Fruit fly (Drosophila melanogaster) whole organism, embryonic: Measurements from ENCODE around the gene Uck.

ENCODE experiments used
- Aef1 ChIP-seq: fragments of 200-800 bp; sonication (Bioruptor generic); IDR thresholded peaks from 3 replicates; pipeline ENCODE4 v1.3.6; 2022; ENCODE audit warnings: missing biosample characterization, missing genetic modification characterization
- Atf-2 ChIP-seq: fragments of 200-800 bp; sonication (Bioruptor generic); optimal IDR thresholded peaks from 2 replicates; lab custom pipeline; 2016; ENCODE audit warnings: missing biosample characterization, missing genetic modification characterization
- Bdp1 ChIP-seq: fragments of 200-800 bp; sonication (Bioruptor generic); optimal IDR thresholded peaks from 3 replicates; lab custom pipeline; 2016; ENCODE audit warnings: missing biosample characterization, missing genetic modification characterization
- CG10462 ChIP-seq: fragments of 200-800 bp; sonication (Bioruptor generic); optimal IDR thresholded peaks from 2 replicates; lab custom pipeline; 2016; ENCODE audit warnings: missing biosample characterization, missing genetic modification characterization
- CG11695 ChIP-seq: fragments of 200-800 bp; sonication (Bioruptor generic); IDR thresholded peaks from 3 replicates; pipeline ENCODE4 v1.3.6; 2022; ENCODE audit warnings: missing biosample characterization, missing genetic modification characterization
- CG12071 ChIP-seq: fragments of 200-800 bp; sonication (Bioruptor generic); optimal IDR thresholded peaks from 3 replicates; lab custom pipeline; 2018; ENCODE audit warnings: missing biosample characterization, mild to moderate bottlenecking, missing genetic modification characterization
- CG14050 ChIP-seq: fragments of 200-800 bp; sonication (Bioruptor generic); IDR thresholded peaks from 3 replicates; pipeline ENCODE4 v1.3.6; 2022; ENCODE audit warnings: missing biosample characterization, missing genetic modification characterization
- CG15269 ChIP-seq: fragments of 200-800 bp; sonication (Bioruptor generic); optimal IDR thresholded peaks from 2 replicates; lab custom pipeline; 2018; ENCODE audit warnings: missing biosample characterization, mild to moderate bottlenecking, missing genetic modification characterization, moderate library complexity
- CG1529 ChIP-seq: fragments of 200-800 bp; sonication (Bioruptor generic); optimal IDR thresholded peaks from 3 replicates; lab custom pipeline; 2018; ENCODE audit warnings: missing biosample characterization, missing genetic modification characterization
- CG15696 ChIP-seq: fragments of 200-800 bp; sonication (Bioruptor generic); optimal IDR thresholded peaks from 2 replicates; lab custom pipeline; 2019; ENCODE audit warnings: missing biosample characterization, mild to moderate bottlenecking, missing genetic modification characterization, moderate library complexity
- CG1792 ChIP-seq: fragments of 200-800 bp; sonication (Bioruptor generic); optimal IDR thresholded peaks from 2 replicates; lab custom pipeline; 2016; ENCODE audit warnings: missing biosample characterization, missing genetic modification characterization
- CG2712 ChIP-seq: fragments of 200-800 bp; optimal IDR thresholded peaks from 3 replicates; lab custom pipeline; 2019; ENCODE audit warnings: missing biosample characterization, mild to moderate bottlenecking, missing genetic modification characterization, moderate library complexity
- CG32772 ChIP-seq: fragments of 200-800 bp; sonication (Bioruptor generic); IDR thresholded peaks from 2 replicates; pipeline ENCODE4 v1.3.6; 2022; ENCODE audit warnings: missing biosample characterization, missing genetic modification characterization
- CG3407 ChIP-seq: fragments of 200-800 bp; sonication (Bioruptor generic); optimal IDR thresholded peaks from 2 replicates; lab custom pipeline; 2018; ENCODE audit warnings: missing biosample characterization, mild to moderate bottlenecking, missing genetic modification characterization
- CG5245 ChIP-seq: fragments of 200-800 bp; sonication (Bioruptor generic); optimal IDR thresholded peaks from 3 replicates; lab custom pipeline; 2016; ENCODE audit warnings: missing biosample characterization, missing genetic modification characterization
- Chrac-16 ChIP-seq: fragments of 200-800 bp; sonication (Bioruptor generic); optimal IDR thresholded peaks from 3 replicates; lab custom pipeline; 2016; ENCODE audit warnings: missing biosample characterization, missing genetic modification characterization
- Dek ChIP-seq: fragments of 200-800 bp; sonication (Bioruptor generic); optimal IDR thresholded peaks from 3 replicates; lab custom pipeline; 2019; ENCODE audit warnings: missing biosample characterization, mild to moderate bottlenecking, missing genetic modification characterization, moderate library complexity
- Eip74EF ChIP-seq, 2 experiments: fragments of 200-800 bp in 1 of 2; fragments of >200 bp in 1 of 2; sonication (Bioruptor generic) in 1 of 2; optimal IDR thresholded peaks; 2 replicates each; lab custom pipeline; 2017 to 2019; ENCODE audit warnings: missing biosample characterization in 2 of 2, missing genetic modification characterization in 2 of 2, mild to moderate bottlenecking in 1 of 2, moderate library complexity in 1 of 2
- Lim3 ChIP-seq: fragments of 200-800 bp; sonication (Bioruptor generic); IDR thresholded peaks from 2 replicates; pipeline ENCODE4 v1.3.6; 2022; ENCODE audit warnings: missing biosample characterization, missing genetic modification characterization
- Max ChIP-seq: fragments of 200-800 bp; sonication (Bioruptor generic); optimal IDR thresholded peaks from 2 replicates; lab custom pipeline; 2016; ENCODE audit warnings: missing biosample characterization, mild to moderate bottlenecking, missing genetic modification characterization
- Med ChIP-seq: fragments of 200-800 bp; sonication (Bioruptor generic); peaks from one replicate; lab custom pipeline; 2016; ENCODE audit warnings: missing biosample characterization, missing genetic modification characterization, mild to moderate bottlenecking, inconsistent platforms, moderate library complexity
- Nf-YA ChIP-seq: fragments of 200-800 bp; sonication (Bioruptor generic); IDR thresholded peaks from 2 replicates; pipeline ENCODE4 v1.3.6; 2022; ENCODE audit warnings: missing biosample characterization, missing genetic modification characterization
- Six4 ChIP-seq: fragments of 200-800 bp; sonication (Bioruptor generic); optimal IDR thresholded peaks from 2 replicates; lab custom pipeline; 2016; ENCODE audit warnings: missing biosample characterization, missing genetic modification characterization
- Tbp ChIP-seq: fragments of >200 bp; optimal IDR thresholded peaks from 2 replicates; lab custom pipeline; 2018; ENCODE audit warnings: missing biosample characterization, missing genetic modification characterization
- Xrp1 ChIP-seq: fragments of 200-800 bp; sonication (Bioruptor generic); IDR thresholded peaks from 2 replicates; pipeline ENCODE4 v1.3.6; 2022; ENCODE audit warnings: missing biosample characterization, missing genetic modification characterization
- YL-1 ChIP-seq: fragments of 200-800 bp; sonication (Bioruptor generic); optimal IDR thresholded peaks from 3 replicates; lab custom pipeline; 2017; ENCODE audit warnings: missing biosample characterization, mild to moderate bottlenecking, missing genetic modification characterization
- aop ChIP-seq: fragments of 200-800 bp; sonication (Bioruptor generic); IDR thresholded peaks from 2 replicates; pipeline ENCODE4 v1.3.6; 2022; ENCODE audit warnings: missing biosample characterization, missing genetic modification characterization
- ap ChIP-seq: fragments of 200-800 bp; sonication (Bioruptor generic); IDR thresholded peaks from 2 replicates; pipeline ENCODE4 v1.3.6; 2022; ENCODE audit warnings: missing biosample characterization, missing genetic modification characterization
- ara ChIP-seq: fragments of 200-800 bp; sonication (Bioruptor generic); IDR thresholded peaks from 2 replicates; pipeline ENCODE4 v1.3.6; 2022; ENCODE audit warnings: missing biosample characterization, missing genetic modification characterization
- br ChIP-seq: fragments of >200 bp; optimal IDR thresholded peaks from 2 replicates; lab custom pipeline; 2017
- ci ChIP-seq: fragments of 200-800 bp; sonication (Bioruptor generic); IDR thresholded peaks from 3 replicates; pipeline ENCODE4 v1.3.6; 2022; ENCODE audit warnings: missing biosample characterization, missing genetic modification characterization
- ewg ChIP-seq: fragments of 200-800 bp; sonication (Bioruptor generic); optimal IDR thresholded peaks from 3 replicates; lab custom pipeline; 2017; ENCODE audit warnings: mild to moderate bottlenecking, missing biosample characterization, missing genetic modification reagents, missing genetic modification characterization
- fd3F ChIP-seq: fragments of 200-800 bp; sonication (Bioruptor generic); optimal IDR thresholded peaks from 2 replicates; lab custom pipeline; 2018; ENCODE audit warnings: missing biosample characterization, mild to moderate bottlenecking, missing genetic modification characterization, moderate library complexity
- fd96Cb ChIP-seq: fragments of 200-800 bp; sonication (Bioruptor generic); optimal IDR thresholded peaks from 2 replicates; lab custom pipeline; 2018; ENCODE audit warnings: missing biosample characterization, mild to moderate bottlenecking, missing genetic modification characterization, moderate library complexity
- gsb-n ChIP-seq: fragments of 200-800 bp; sonication (Bioruptor generic); optimal IDR thresholded peaks from 3 replicates; lab custom pipeline; 2018; ENCODE audit warnings: missing biosample characterization, mild to moderate bottlenecking, missing genetic modification characterization
- hbn ChIP-seq: fragments of 200-800 bp; sonication (Bioruptor generic); IDR thresholded peaks from 2 replicates; pipeline ENCODE4 v1.3.6; 2022; ENCODE audit warnings: missing biosample characterization, missing genetic modification characterization; ENCODE audit not compliant: partially characterized antibody
- jumu ChIP-seq: fragments of 200-800 bp; sonication (Bioruptor generic); optimal IDR thresholded peaks from 3 replicates; lab custom pipeline; 2016; ENCODE audit warnings: missing biosample characterization, missing genetic modification characterization
- kay ChIP-seq: fragments of 200-800 bp; sonication (Bioruptor generic); optimal IDR thresholded peaks from 2 replicates; lab custom pipeline; 2016; ENCODE audit warnings: missing biosample characterization, missing genetic modification characterization
- lab ChIP-seq: fragments of 200-800 bp; sonication (Bioruptor generic); optimal IDR thresholded peaks from 3 replicates; lab custom pipeline; 2017; ENCODE audit warnings: missing biosample characterization, missing genetic modification characterization, mild to moderate bottlenecking, moderate library complexity, missing genetic modification reagents
- mirr ChIP-seq: fragments of 200-800 bp; sonication (Bioruptor generic); optimal IDR thresholded peaks from 3 replicates; lab custom pipeline; 2018; ENCODE audit warnings: missing biosample characterization, mild to moderate bottlenecking, missing genetic modification characterization
- nerfin-1 ChIP-seq: fragments of 200-800 bp; sonication (Bioruptor generic); optimal IDR thresholded peaks from 3 replicates; lab custom pipeline; 2019; ENCODE audit warnings: missing biosample characterization, mild to moderate bottlenecking, missing genetic modification characterization, moderate library complexity
- pzg ChIP-seq: fragments of 200-800 bp; sonication (Bioruptor generic); optimal IDR thresholded peaks from 3 replicates; lab custom pipeline; 2018; ENCODE audit warnings: missing biosample characterization, mild to moderate bottlenecking, missing genetic modification characterization, moderate library complexity
- repo ChIP-seq: fragments of 200-800 bp; sonication (Bioruptor generic); optimal IDR thresholded peaks from 2 replicates; lab custom pipeline; 2016; ENCODE audit warnings: missing biosample characterization, missing genetic modification characterization
- row ChIP-seq: fragments of 200-800 bp; sonication (Bioruptor generic); IDR thresholded peaks from 3 replicates; pipeline ENCODE4 v1.3.6; 2022; ENCODE audit warnings: missing biosample characterization, missing genetic modification characterization
- sc ChIP-seq, 3 experiments: fragments of >200 bp in 2 of 3; fragments of 200-800 bp in 1 of 3; sonication (Bioruptor generic) in 1 of 3; optimal IDR thresholded peaks; 2 replicates in 2 of 3; 3 replicates in 1 of 3; lab custom pipeline; 2017; ENCODE audit warnings: mild to moderate bottlenecking in 1 of 3, missing biosample characterization in 1 of 3, missing genetic modification characterization in 1 of 3, missing genetic modification reagents in 1 of 3
- sd ChIP-seq: fragments of 200-800 bp; sonication (Bioruptor generic); optimal IDR thresholded peaks from 3 replicates; lab custom pipeline; 2018; ENCODE audit warnings: missing biosample characterization, mild to moderate bottlenecking, missing genetic modification characterization, moderate library complexity
- sens ChIP-seq: fragments of 200-800 bp; sonication (Bioruptor generic); peaks from one replicate; lab custom pipeline; 2016; ENCODE audit warnings: missing biosample characterization, missing genetic modification characterization
- sisA ChIP-seq: fragments of 200-800 bp; sonication (Bioruptor generic); IDR thresholded peaks from 2 replicates; pipeline ENCODE4 v1.3.6; 2022; ENCODE audit warnings: missing biosample characterization, missing genetic modification characterization
- ttk ChIP-seq: fragments of 200-800 bp; sonication (Bioruptor generic); IDR thresholded peaks from 2 replicates; pipeline ENCODE4 v2.1.2; 2022; ENCODE audit warnings: missing biosample characterization, missing genetic modification characterization
- vvl ChIP-seq: fragments of 200-800 bp; sonication (Bioruptor generic); IDR thresholded peaks from 2 replicates; pipeline ENCODE4 v1.3.6; 2022; ENCODE audit warnings: missing biosample characterization, missing genetic modification characterization
- wek ChIP-seq: fragments of 200-800 bp; sonication (Bioruptor generic); optimal IDR thresholded peaks from 3 replicates; lab custom pipeline; 2018; ENCODE audit warnings: missing biosample characterization, mild to moderate bottlenecking, missing genetic modification characterization, moderate library complexity

Uck gene

dm6 chr3R:24298534-24298936, 8.6 kb downstream of the Uck start (continued):
- TF ChIP-seq row (GFP tag; lab: Robert Waterston, UW) (peak; percentile 44), Lim3 (no peak), CG2712 (peak; percentile 54), CG14050 (GFP tag; lab: Robert Waterston, UW) (no peak), CG5245 (GFP tag; lab: Kevin White, UChicago) (peak; percentile 17), CG1529 (GFP tag; lab: Kevin White, UChicago) (peak; percentile 17), br (lab: Kevin White, UChicago) (no peak), Tbp (GFP tag; lab: Kevin White, UChicago) (no peak), aop (GFP tag; lab: Robert Waterston, UW) (no peak), Eip74EF (GFP tag; optimal IDR thresholded peaks at IDR 0.05; lab: Kevin White, UChicago) (peak in 1 of 2 experiments; percentile 36), Chrac-16 (GFP tag; lab: Kevin White, UChicago) (no peak), ewg (GFP tag; lab: Kevin White, UChicago) (no peak), gsb-n (tag; lab: Kevin White, UChicago) (peak; percentile 6), sc (optimal IDR thresholded peaks at IDR 0.05; lab: Kevin White, UChicago) (no peak), sc (GFP tag; optimal IDR thresholded peaks at IDR 0.05; lab: Kevin White, UChicago) (peak; percentile 10), CG15269 (peak; percentile 36), sd (tag; lab: Kevin White, UChicago) (peak; percentile 24), Aef1 (GFP tag; lab: Robert Waterston, UW) (peak; percentile 47; the same call in 1 of the 3 replicates), Atf-2 (no peak), wek (GFP tag; lab: Kevin White, UChicago) (peak; percentile 52), lab (GFP tag; lab: Kevin White, UChicago) (peak; percentile 54), CG10462 (GFP tag; lab: Kevin White, UChicago) (no peak), sens (GFP tag; lab: Kevin White, UChicago) (peak; percentile 86), ap (GFP tag; lab: Robert Waterston, UW) (0 out of 2 replicates have a peak, but pooled peaks have one; percentile 13), nerfin-1 (peak; percentile 5), CG11695 (GFP tag; lab: Robert Waterston, UW) (0 out of 3 replicates have a peak, but pooled peaks have one; percentile 22), ttk (GFP tag; lab: Robert Waterston, UW) (no peak), CG15696 (peak; percentile 13), sisA (no peak), CG1792 (GFP tag; lab: Kevin White, UChicago) (no peak), CG3407 (peak; percentile 22), pzg (GFP tag; lab: Kevin White, UChicago) (no peak), kay (GFP tag; lab: Kevin White, UChicago) (peak; percentile 24), Six4 (GFP tag; lab: Kevin White, UChicago) (no peak), hbn (GFP tag; lab: Robert Waterston, UW) (no peak), Xrp1 (GFP tag; lab: Robert Waterston, UW) (peak; percentile 17; the same call in 1 of the 2 replicates), CG12071 (GFP tag; lab: Kevin White, UChicago) (peak; percentile 23), mirr (GFP tag; lab: Kevin White, UChicago) (no peak), YL-1 (no peak), Dek (no peak), Med (GFP tag; lab: Kevin White, UChicago) (peak; percentile 92), vvl (GFP tag; lab: Robert Waterston, UW) (peak; percentile 73), fd3F (no peak), fd96Cb (tag; lab: Kevin White, UChicago) (peak; percentile 20), ara (0 out of 2 replicates have a peak, but pooled peaks have one; percentile 41), repo (GFP tag; lab: Kevin White, UChicago) (no peak), ci (peak; percentile 43; the same call in 1 of the 3 replicates), CG32772 (GFP tag; lab: Robert Waterston, UW) (no peak), Max (peak; percentile 31), jumu (no peak), Nf-YA (peak; percentile 33; the same call in 1 of the 2 replicates), Bdp1 (no peak)
